Worm (Caenorhabditis elegans) whole organism, mixed stage, embryonic: ENCODE results near the gene F48F5.6.

Experiments used
- elt-1 ChIP-seq: sonication (generic microtip); optimal IDR thresholded peaks from 2 replicates; lab custom pipeline; 2017; ENCODE audit warnings: missing genetic modification characterization, mild to moderate bottlenecking, missing compliant biosample characterization, antibody characterized with exemption, moderate library complexity, borderline replicate concordance; ENCODE audit not compliant: insufficient read depth
- nhr-28 ChIP-seq: fragments of 150-350 bp; optimal IDR thresholded peaks from 2 replicates; lab custom pipeline; 2014; ENCODE audit warnings: missing biosample characterization, missing genetic modification characterization
- snpc-4 ChIP-seq: fragments of 150-350 bp; optimal IDR thresholded peaks from 2 replicates; lab custom pipeline; 2014; ENCODE audit warnings: missing biosample characterization, missing genetic modification characterization

- TF ChIP-seq elt-1 (tag; lab: Kevin White, UChicago) (no peak), snpc-4 (tag; lab: Kevin White, UChicago) (no peak), nhr-28 (tag; lab: Kevin White, UChicago) (no peak)
These were observed 33.6 kb upstream of the F48F5.6 start for ce11 chrV:20486549-20486948.
